Worm (Caenorhabditis elegans) whole organism, young adult: ENCODE measurements around the gene spp-9.

Experiments used
- F57A8.1 ChIP-seq: fragments of 200-800 bp; sonication (Bioruptor generic); optimal IDR thresholded peaks from 2 replicates; lab custom pipeline; 2018; ENCODE audit warnings: mild to moderate bottlenecking, missing genetic modification characterization, moderate library complexity, missing compliant biosample characterization
- K11D2.4 ChIP-seq: fragments of 200-800 bp; sonication (Bioruptor generic); IDR thresholded peaks from 2 replicates; pipeline ENCODE4 v1.3.6; 2022; ENCODE audit warnings: missing genetic modification reagents, missing genetic modification characterization, missing compliant biosample characterization
- Y56A3A.18 ChIP-seq: fragments of 200-800 bp; sonication (Bioruptor generic); IDR thresholded peaks from 2 replicates; pipeline ENCODE4 v1.3.6; 2022; ENCODE audit warnings: missing genetic modification reagents, missing genetic modification characterization, missing compliant biosample characterization
- ZK185.1 ChIP-seq: sonication (generic microtip); optimal IDR thresholded peaks from 2 replicates; lab custom pipeline; 2016; ENCODE audit warnings: mild to moderate bottlenecking, missing genetic modification characterization, missing compliant biosample characterization; ENCODE audit not compliant: poor library complexity, severe bottlenecking
- bed-2 ChIP-seq: fragments of 200-800 bp; sonication (Bioruptor generic); IDR thresholded peaks from 2 replicates; pipeline ENCODE4 v1.3.6; 2022; ENCODE audit warnings: missing genetic modification reagents, missing genetic modification characterization, missing compliant biosample characterization
- ceh-100 ChIP-seq: fragments of 200-800 bp; sonication (Bioruptor generic); IDR thresholded peaks from 2 replicates; pipeline ENCODE4 v1.3.6; 2022; ENCODE audit warnings: missing genetic modification reagents, missing genetic modification characterization, missing compliant biosample characterization
- ceh-27 ChIP-seq: fragments of 200-800 bp; sonication (Bioruptor generic); optimal IDR thresholded peaks from 2 replicates; lab custom pipeline; 2018; ENCODE audit warnings: mild to moderate bottlenecking, missing genetic modification characterization, moderate library complexity, missing compliant biosample characterization
- hmg-20 ChIP-seq: fragments of 200-800 bp; sonication (Bioruptor generic); IDR thresholded peaks from 2 replicates; pipeline ENCODE4 v1.3.6; 2022; ENCODE audit warnings: missing genetic modification reagents, missing genetic modification characterization, missing compliant biosample characterization
- lag-1 ChIP-seq: fragments of 200-800 bp; sonication (Bioruptor generic); IDR thresholded peaks from 2 replicates; pipeline ENCODE4 v1.3.6; 2022; ENCODE audit warnings: missing genetic modification reagents, missing genetic modification characterization, missing compliant biosample characterization
- let-607 ChIP-seq, 2 experiments: fragments of 200-800 bp in 1 of 2; sonication (Bioruptor generic) in 1 of 2; sonication (generic microtip) in 1 of 2; optimal IDR thresholded peaks; 2 replicates each; lab custom pipeline; 2016 to 2018; ENCODE audit warnings: mild to moderate bottlenecking in 2 of 2, missing compliant biosample characterization in 2 of 2, missing genetic modification characterization in 2 of 2, moderate library complexity in 2 of 2, missing genotype in 1 of 2
- nhr-90 ChIP-seq: sonication (generic microtip); optimal IDR thresholded peaks from 2 replicates; lab custom pipeline; 2016; ENCODE audit warnings: missing genotype, mild to moderate bottlenecking, missing genetic modification characterization, missing compliant biosample characterization
- snpc-1.1 ChIP-seq: sonication (generic microtip); optimal IDR thresholded peaks from 2 replicates; lab custom pipeline; 2017; ENCODE audit warnings: missing genetic modification characterization, mild to moderate bottlenecking, missing compliant biosample characterization, antibody characterized with exemption, moderate library complexity, missing genotype, missing genetic modification reagents; ENCODE audit not compliant: insufficient read depth
- unc-130 ChIP-seq: sonication (generic microtip); optimal IDR thresholded peaks from 2 replicates; lab custom pipeline; 2016; ENCODE audit warnings: missing genetic modification reagents, missing genetic modification characterization, missing compliant biosample characterization

- TF ChIP-seq nhr-90 (tag; lab: Kevin White, UChicago) (no peak), F57A8.1 (GFP tag; lab: Kevin White, UChicago) (no peak), Y56A3A.18 (GFP tag; lab: Robert Waterston, UW) (no peak), ceh-27 (GFP tag; lab: Kevin White, UChicago) (no peak), bed-2 (no peak), K11D2.4 (GFP tag; lab: Robert Waterston, UW) (no peak), let-607 (tag; optimal IDR thresholded peaks at IDR 0.05; lab: Kevin White, UChicago) (no peak), unc-130 (GFP tag; lab: Kevin White, UChicago) (no peak), snpc-1.1 (tag; lab: Kevin White, UChicago) (no peak), hmg-20 (GFP tag; lab: Robert Waterston, UW) (no peak), lag-1 (no peak), ZK185.1 (tag; lab: Kevin White, UChicago) (no peak), ceh-100 (no peak)
Observed at ce11 chrX:11537240-11537764, 49.7 kb downstream of the spp-9 start, which contains the start of gene gcp-2.2.
